ENCODE assay signal across 1 fruit fly cellular context in genomic region chr2L:10334854-10335277, dm6.
TF ChIP-seq lines count a peak whose summit lies in the region.

No protein-coding gene starts in this region.

TF ChIP-seq in whole organism, embryonic, 481 proteins besides CTCF, POLR2A, EP300 and RAD21 (continued from another document and continues in another):
- peak; percentile 93 for TF ChIP-seq GATAe (GFP tag; conservative IDR thresholded peaks at IDR 0.05; lab: Robert Waterston, UW)
- peak; percentile 43 for TF ChIP-seq Spps (tag; optimal IDR thresholded peaks at IDR 0.05; lab: Kevin White, UChicago)
- no peak for TF ChIP-seq Usf (GFP tag; optimal IDR thresholded peaks at IDR 0.05; lab: Kevin White, UChicago)
- peak; percentile 73 for TF ChIP-seq CG2678 (tag; optimal IDR thresholded peaks at IDR 0.05; lab: Kevin White, UChicago)
- TF ChIP-seq fd3F (GFP tag; optimal IDR thresholded peaks at IDR 0.05; lab: Kevin White, UChicago), result peak; percentile 24
- TF ChIP-seq Xrp1 (GFP tag; IDR thresholded peaks at IDR 0.05; lab: Robert Waterston, UW), result peak; percentile 67
- peak; percentile 69 for TF ChIP-seq schlank (tag; optimal IDR thresholded peaks at IDR 0.05; lab: Kevin White, UChicago)
- peak; percentile 30 for TF ChIP-seq CG7786 (GFP tag; optimal IDR thresholded peaks at IDR 0.05; lab: Kevin White, UChicago)
- no peak for TF ChIP-seq Sox102F (GFP tag; optimal IDR thresholded peaks at IDR 0.05; lab: Kevin White, UChicago)
- no peak for TF ChIP-seq E2f1 (GFP tag; IDR thresholded peaks at IDR 0.05; lab: Robert Waterston, UW)
- peak; percentile 10 for TF ChIP-seq CoRest (tag; optimal IDR thresholded peaks at IDR 0.05; lab: Kevin White, UChicago)
- no peak for TF ChIP-seq fd96Cb (tag; optimal IDR thresholded peaks at IDR 0.05; lab: Kevin White, UChicago)
- TF ChIP-seq lmd (GFP tag; IDR thresholded peaks at IDR 0.05; lab: Robert Waterston, UW), result no peak
- peak; percentile 74 for TF ChIP-seq onecut (GFP tag; IDR thresholded peaks at IDR 0.05; lab: Robert Waterston, UW)
- peak; percentile 71 for TF ChIP-seq CG6854 (GFP tag; optimal IDR thresholded peaks at IDR 0.05; lab: Kevin White, UChicago)
- TF ChIP-seq Sry-δ (GFP tag; optimal IDR thresholded peaks at IDR 0.05; lab: Kevin White, UChicago), result peak; percentile 54
- TF ChIP-seq grn (GFP tag; optimal IDR thresholded peaks at IDR 0.05; lab: Kevin White, UChicago), result peak; percentile 83
- TF ChIP-seq CG10274 (GFP tag; optimal IDR thresholded peaks at IDR 0.05; lab: Kevin White, UChicago), result peak; percentile 28
- no peak for TF ChIP-seq jigr1 (GFP tag; IDR thresholded peaks at IDR 0.05; lab: Robert Waterston, UW)
- TF ChIP-seq maf-S (GFP tag; optimal IDR thresholded peaks at IDR 0.05; lab: Kevin White, UChicago), result peak; percentile 41
- TF ChIP-seq C15 (GFP tag; IDR thresholded peaks at IDR 0.05; lab: Robert Waterston, UW), result no peak
- TF ChIP-seq en (GFP tag; optimal IDR thresholded peaks at IDR 0.05; lab: Kevin White, UChicago), result no peak
- no peak for TF ChIP-seq Dfd (GFP tag; optimal IDR thresholded peaks at IDR 0.05; lab: Kevin White, UChicago)
- peak; percentile 85 for TF ChIP-seq CG17912 (GFP tag; optimal IDR thresholded peaks at IDR 0.05; lab: Kevin White, UChicago)
- TF ChIP-seq wor (GFP tag; IDR thresholded peaks at IDR 0.05; lab: Robert Waterston, UW), result no peak
- TF ChIP-seq CG15696 (tag; optimal IDR thresholded peaks at IDR 0.05; lab: Kevin White, UChicago), result peak; percentile 72
- TF ChIP-seq eve (GFP tag; optimal IDR thresholded peaks at IDR 0.05; lab: Kevin White, UChicago), result peak in 1 of 2 experiments; percentile 95
- TF ChIP-seq ind (GFP tag; optimal IDR thresholded peaks at IDR 0.05; lab: Kevin White, UChicago), result peak; percentile 9
- peak; percentile 10 for TF ChIP-seq bab2 (GFP tag; optimal IDR thresholded peaks at IDR 0.05; lab: Kevin White, UChicago)
- peak; percentile 77 for TF ChIP-seq CG15601 (tag; optimal IDR thresholded peaks at IDR 0.05; lab: Kevin White, UChicago)
- peak; percentile 75 for TF ChIP-seq Vsx1 (GFP tag; optimal IDR thresholded peaks at IDR 0.05; lab: Kevin White, UChicago)
- peak; percentile 71 for TF ChIP-seq stc (GFP tag; IDR thresholded peaks at IDR 0.05; lab: Robert Waterston, UW)
- TF ChIP-seq da (GFP tag; optimal IDR thresholded peaks at IDR 0.05; lab: Kevin White, UChicago), result no peak
- peak; percentile 35 for TF ChIP-seq CG2202 (tag; optimal IDR thresholded peaks at IDR 0.05; lab: Kevin White, UChicago)
- no peak; the same call in 1 of the 2 replicates for TF ChIP-seq amos (GFP tag; IDR thresholded peaks at IDR 0.05; lab: Robert Waterston, UW; ENCODE audit: partially characterized antibody)
- no peak for TF ChIP-seq Ravus (GFP tag; IDR thresholded peaks at IDR 0.05; lab: Robert Waterston, UW)
- TF ChIP-seq HLH4C (GFP tag; IDR thresholded peaks at IDR 0.05; lab: Robert Waterston, UW; ENCODE audit: partially characterized antibody), result no peak
- peak; percentile 17 for TF ChIP-seq vfl (GFP tag; optimal IDR thresholded peaks at IDR 0.05; lab: Kevin White, UChicago)
- TF ChIP-seq CG8944 (GFP tag; optimal IDR thresholded peaks at IDR 0.05; lab: Kevin White, UChicago), result no peak
- TF ChIP-seq sd (tag; optimal IDR thresholded peaks at IDR 0.05; lab: Kevin White, UChicago), result peak; percentile 93
- peak; percentile 14 for TF ChIP-seq CG10654 (GFP tag; optimal IDR thresholded peaks at IDR 0.05; lab: Kevin White, UChicago)
- no peak for TF ChIP-seq ttk (GFP tag; IDR thresholded peaks at IDR 0.05; lab: Robert Waterston, UW)
- TF ChIP-seq chinmo (GFP tag; IDR thresholded peaks at IDR 0.05; lab: Robert Waterston, UW; ENCODE audit: partially characterized antibody), result peak; percentile 98
- TF ChIP-seq NC2α (GFP tag; optimal IDR thresholded peaks at IDR 0.05; lab: Kevin White, UChicago), result no peak
- TF ChIP-seq stwl (tag; optimal IDR thresholded peaks at IDR 0.05; lab: Kevin White, UChicago), result peak; percentile 65
- peak; percentile 85 for TF ChIP-seq nau (GFP tag; optimal IDR thresholded peaks at IDR 0.05; lab: Kevin White, UChicago)
- peak; percentile 44 for TF ChIP-seq Xbp1 (GFP tag; optimal IDR thresholded peaks at IDR 0.05; lab: Kevin White, UChicago)
- TF ChIP-seq Fer3 (tag; optimal IDR thresholded peaks at IDR 0.05; lab: Kevin White, UChicago), result peak; percentile 63
- peak; percentile 30 for TF ChIP-seq CG13123 (GFP tag; optimal IDR thresholded peaks at IDR 0.05; lab: Kevin White, UChicago)
- no peak for TF ChIP-seq Bdp1 (GFP tag; optimal IDR thresholded peaks at IDR 0.05; lab: Kevin White, UChicago)
- peak; percentile 51 for TF ChIP-seq lilli (GFP tag; optimal IDR thresholded peaks at IDR 0.05; lab: Kevin White, UChicago)
- TF ChIP-seq odd (GFP tag; optimal IDR thresholded peaks at IDR 0.05; lab: Kevin White, UChicago), result peak; percentile 67
- TF ChIP-seq CG12299 (tag; optimal IDR thresholded peaks at IDR 0.05; lab: Kevin White, UChicago), result peak; percentile 70
- peak; percentile 59 for TF ChIP-seq CG17359 (tag; optimal IDR thresholded peaks at IDR 0.05; lab: Kevin White, UChicago)
- peak; percentile 50 for TF ChIP-seq mam (GFP tag; optimal IDR thresholded peaks at IDR 0.05; lab: Kevin White, UChicago)
- no peak for TF ChIP-seq Rx (GFP tag; IDR thresholded peaks at IDR 0.05; lab: Robert Waterston, UW)
- TF ChIP-seq wdn (GFP tag; IDR thresholded peaks at IDR 0.05; lab: Robert Waterston, UW), result 0 out of 2 replicates have a peak, but pooled peaks have one; percentile 38
- peak; percentile 78; the same call in 1 of the 2 replicates for TF ChIP-seq CG9932 (GFP tag; IDR thresholded peaks at IDR 0.05; lab: Robert Waterston, UW)
- peak; percentile 14 for TF ChIP-seq CG7839 (tag; optimal IDR thresholded peaks at IDR 0.05; lab: Kevin White, UChicago)
- TF ChIP-seq gro (GFP tag; optimal IDR thresholded peaks at IDR 0.05; lab: Kevin White, UChicago), result peak; percentile 82
- TF ChIP-seq CG34224 (GFP tag; IDR thresholded peaks at IDR 0.05; lab: Robert Waterston, UW; ENCODE audit: partially characterized antibody), result peak; percentile 66
- TF ChIP-seq wek (GFP tag; optimal IDR thresholded peaks at IDR 0.05; lab: Kevin White, UChicago), result peak; percentile 80
- peak; percentile 75 for TF ChIP-seq CG6254 (GFP tag; optimal IDR thresholded peaks at IDR 0.05; lab: Kevin White, UChicago)
- TF ChIP-seq CG30431 (GFP tag; optimal IDR thresholded peaks at IDR 0.05; lab: Kevin White, UChicago), result no peak
- TF ChIP-seq ftz-f1 (GFP tag; optimal IDR thresholded peaks at IDR 0.05; lab: Kevin White, UChicago), result peak; percentile 83
- TF ChIP-seq rib (GFP tag; IDR thresholded peaks at IDR 0.05; lab: Robert Waterston, UW), result peak; percentile 79; the same call in 1 of the 2 replicates
- peak; percentile 55 for TF ChIP-seq NC2β (GFP tag; optimal IDR thresholded peaks at IDR 0.05; lab: Kevin White, UChicago)
- no peak for TF ChIP-seq chn (GFP tag; optimal IDR thresholded peaks at IDR 0.05; lab: Kevin White, UChicago)
- no peak for TF ChIP-seq CG4360 (GFP tag; IDR thresholded peaks at IDR 0.05; lab: Robert Waterston, UW)
- TF ChIP-seq ham (GFP tag; IDR thresholded peaks at IDR 0.05; lab: Robert Waterston, UW), result no peak
- TF ChIP-seq jing (GFP tag; optimal IDR thresholded peaks at IDR 0.05; lab: Kevin White, UChicago), result no peak
- no peak for TF ChIP-seq CG14965 (GFP tag; optimal IDR thresholded peaks at IDR 0.05; lab: Kevin White, UChicago; ENCODE audit: borderline replicate concordance)
- TF ChIP-seq dmrt11E (tag; optimal IDR thresholded peaks at IDR 0.05; lab: Kevin White, UChicago), result peak; percentile 25
- no peak for TF ChIP-seq Jarid2 (GFP tag; optimal IDR thresholded peaks at IDR 0.05; lab: Kevin White, UChicago)
- peak; percentile 48 for TF ChIP-seq Six4 (GFP tag; optimal IDR thresholded peaks at IDR 0.05; lab: Kevin White, UChicago)
- peak; percentile 86; the same call in 2 of the 3 replicates for TF ChIP-seq CG2199 (GFP tag; IDR thresholded peaks at IDR 0.05; lab: Robert Waterston, UW)
- peak; percentile 59 for TF ChIP-seq gsb-n (tag; optimal IDR thresholded peaks at IDR 0.05; lab: Kevin White, UChicago)
- peak; percentile 2 for TF ChIP-seq Chrac-16 (GFP tag; optimal IDR thresholded peaks at IDR 0.05; lab: Kevin White, UChicago)
- no peak for TF ChIP-seq pita (GFP tag; optimal IDR thresholded peaks at IDR 0.05; lab: Kevin White, UChicago)
- no peak for TF ChIP-seq Blimp-1 (GFP tag; optimal IDR thresholded peaks at IDR 0.05; lab: Kevin White, UChicago)
- peak; percentile 43 to 48 for TF ChIP-seq bsh (GFP tag; optimal IDR thresholded peaks at IDR 0.05; lab: Kevin White, UChicago)
- peak; percentile 34 for TF ChIP-seq CG18011 (GFP tag; optimal IDR thresholded peaks at IDR 0.05; lab: Kevin White, UChicago)
- no peak for TF ChIP-seq Poxn (GFP tag; IDR thresholded peaks at IDR 0.05; lab: Robert Waterston, UW)
- no peak for TF ChIP-seq CG12744 (GFP tag; optimal IDR thresholded peaks at IDR 0.05; lab: Kevin White, UChicago)
- TF ChIP-seq CG10321 (GFP tag; IDR thresholded peaks at IDR 0.05; lab: Robert Waterston, UW), result no peak
- TF ChIP-seq Adf1 (GFP tag; IDR thresholded peaks at IDR 0.05; lab: Robert Waterston, UW), result peak; percentile 16; the same call in 1 of the 2 replicates
- peak; percentile 32; the same call in 1 of the 2 replicates for TF ChIP-seq CG6689 (GFP tag; IDR thresholded peaks at IDR 0.05; lab: Robert Waterston, UW)
- TF ChIP-seq Stat92E (GFP tag; optimal IDR thresholded peaks at IDR 0.05; lab: Kevin White, UChicago), result peak in 1 of 3 experiments; percentile 33
- TF ChIP-seq CG12104 (GFP tag; optimal IDR thresholded peaks at IDR 0.05; lab: Kevin White, UChicago), result no peak
- peak; percentile 44 for TF ChIP-seq ERR (GFP tag; optimal IDR thresholded peaks at IDR 0.05; lab: Kevin White, UChicago)
- TF ChIP-seq H15 (GFP tag; IDR thresholded peaks at IDR 0.05; lab: Robert Waterston, UW), result no peak
- TF ChIP-seq psq (GFP tag; optimal IDR thresholded peaks at IDR 0.05; lab: Kevin White, UChicago), result no peak
- TF ChIP-seq sna (GFP tag; IDR thresholded peaks at IDR 0.05; lab: Robert Waterston, UW; ENCODE audit: partially characterized antibody), result peak; percentile 63
- TF ChIP-seq NK7.1 (GFP tag; optimal IDR thresholded peaks at IDR 0.05; lab: Kevin White, UChicago), result peak; percentile 34
- TF ChIP-seq E2f2 (GFP tag; IDR thresholded peaks at IDR 0.05; lab: Robert Waterston, UW), result peak; percentile 30; the same call in 1 of the 2 replicates
- peak; percentile 35; the same call in 1 of the 2 replicates for TF ChIP-seq Ptx1 (GFP tag; IDR thresholded peaks at IDR 0.05; lab: Robert Waterston, UW)
- TF ChIP-seq tx (GFP tag; optimal IDR thresholded peaks at IDR 0.05; lab: Kevin White, UChicago), result no peak
- no peak for TF ChIP-seq dati (GFP tag; IDR thresholded peaks at IDR 0.05; lab: Robert Waterston, UW)
- TF ChIP-seq ems (GFP tag; optimal IDR thresholded peaks at IDR 0.05; lab: Kevin White, UChicago), result peak; percentile 52
- peak; percentile 41 for TF ChIP-seq CG18262 (tag; optimal IDR thresholded peaks at IDR 0.05; lab: Kevin White, UChicago)
- TF ChIP-seq tio (GFP tag; optimal IDR thresholded peaks at IDR 0.05; lab: Kevin White, UChicago), result no peak
- peak; percentile 50 for TF ChIP-seq dm (GFP tag; optimal IDR thresholded peaks at IDR 0.05; lab: Kevin White, UChicago)
- peak; percentile 31 for TF ChIP-seq CG4617 (GFP tag; optimal IDR thresholded peaks at IDR 0.05; lab: Kevin White, UChicago; ENCODE audit: borderline replicate concordance)
- TF ChIP-seq inv (GFP tag; IDR thresholded peaks at IDR 0.05; lab: Robert Waterston, UW; ENCODE audit: partially characterized antibody), result no peak
- peak; percentile 48 for TF ChIP-seq CG8388 (GFP tag; optimal IDR thresholded peaks at IDR 0.05; lab: Kevin White, UChicago)
- peak; percentile 87 for TF ChIP-seq sug (tag; optimal IDR thresholded peaks at IDR 0.05; lab: Kevin White, UChicago)
- no peak for TF ChIP-seq ase (GFP tag; IDR thresholded peaks at IDR 0.05; lab: Robert Waterston, UW)
- TF ChIP-seq pfk (GFP tag; optimal IDR thresholded peaks at IDR 0.05; lab: Kevin White, UChicago), result peak; percentile 78
- TF ChIP-seq Doc3 (GFP tag; IDR thresholded peaks at IDR 0.05; lab: Robert Waterston, UW; ENCODE audit: partially characterized antibody), result 0 out of 3 replicates have a peak, but pooled peaks have one; percentile 11
- TF ChIP-seq CG18764 (GFP tag; optimal IDR thresholded peaks at IDR 0.05; lab: Kevin White, UChicago), result no peak
- TF ChIP-seq PHDP (tag; optimal IDR thresholded peaks at IDR 0.05; lab: Kevin White, UChicago), result peak; percentile 65
- TF ChIP-seq Hand (GFP tag; optimal IDR thresholded peaks at IDR 0.05; lab: Kevin White, UChicago), result peak; percentile 20
- TF ChIP-seq Dip3 (GFP tag; optimal IDR thresholded peaks at IDR 0.05; lab: Kevin White, UChicago), result no peak
- no peak for TF ChIP-seq p53 (GFP tag; optimal IDR thresholded peaks at IDR 0.05; lab: Kevin White, UChicago)
- TF ChIP-seq slou (GFP tag; optimal IDR thresholded peaks at IDR 0.05; lab: Kevin White, UChicago), result no peak
- no peak for TF ChIP-seq al (GFP tag; IDR thresholded peaks at IDR 0.05; lab: Robert Waterston, UW)
- no peak for TF ChIP-seq CG11247 (GFP tag; IDR thresholded peaks at IDR 0.05; lab: Robert Waterston, UW)
- no peak for TF ChIP-seq az2 (GFP tag; optimal IDR thresholded peaks at IDR 0.05; lab: Kevin White, UChicago)
- peak; percentile 70; the same call in 2 of the 3 replicates for TF ChIP-seq row (GFP tag; IDR thresholded peaks at IDR 0.05; lab: Robert Waterston, UW)
- peak; percentile 66 for TF ChIP-seq CG6813 (GFP tag; optimal IDR thresholded peaks at IDR 0.05; lab: Kevin White, UChicago)
- TF ChIP-seq Drgx (GFP tag; IDR thresholded peaks at IDR 0.05; lab: Robert Waterston, UW), result no peak
- TF ChIP-seq twi (tag; optimal IDR thresholded peaks at IDR 0.05; lab: Kevin White, UChicago), result peak; percentile 51
- peak; percentile 17 for TF ChIP-seq Sry-β (GFP tag; optimal IDR thresholded peaks at IDR 0.05; lab: Kevin White, UChicago)
- TF ChIP-seq CG15011 (GFP tag; optimal IDR thresholded peaks at IDR 0.05; lab: Kevin White, UChicago), result peak; percentile 45
- TF ChIP-seq sens-2 (GFP tag; IDR thresholded peaks at IDR 0.05; lab: Robert Waterston, UW), result no peak
- no peak for TF ChIP-seq Neu2 (GFP tag; optimal IDR thresholded peaks at IDR 0.05; lab: Kevin White, UChicago; ENCODE audit: borderline replicate concordance)
- TF ChIP-seq CG3065 (GFP tag; optimal IDR thresholded peaks at IDR 0.05; lab: Kevin White, UChicago), result no peak
- peak; percentile 84 for TF ChIP-seq CG18599 (GFP tag; optimal IDR thresholded peaks at IDR 0.05; lab: Kevin White, UChicago)
- TF ChIP-seq toy (GFP tag; IDR thresholded peaks at IDR 0.05; lab: Robert Waterston, UW), result no peak
- TF ChIP-seq mld (GFP tag; IDR thresholded peaks at IDR 0.05; lab: Robert Waterston, UW; ENCODE audit: partially characterized antibody), result no peak
- TF ChIP-seq H2.0 (GFP tag; IDR thresholded peaks at IDR 0.05; lab: Robert Waterston, UW), result no peak
